Fruit fly (Drosophila melanogaster) S2 (cell line): ENCODE measurements around the gene Ir67b.

Experiments used
- CG8478 ChIP-seq: fragments of >200 bp; optimal IDR thresholded peaks from 2 replicates; lab custom pipeline; 2018
- CTCF ChIP-seq, 2 experiments: fragments of >200 bp; optimal IDR thresholded peaks; 2 replicates each; lab custom pipeline; 2018

DNA sequence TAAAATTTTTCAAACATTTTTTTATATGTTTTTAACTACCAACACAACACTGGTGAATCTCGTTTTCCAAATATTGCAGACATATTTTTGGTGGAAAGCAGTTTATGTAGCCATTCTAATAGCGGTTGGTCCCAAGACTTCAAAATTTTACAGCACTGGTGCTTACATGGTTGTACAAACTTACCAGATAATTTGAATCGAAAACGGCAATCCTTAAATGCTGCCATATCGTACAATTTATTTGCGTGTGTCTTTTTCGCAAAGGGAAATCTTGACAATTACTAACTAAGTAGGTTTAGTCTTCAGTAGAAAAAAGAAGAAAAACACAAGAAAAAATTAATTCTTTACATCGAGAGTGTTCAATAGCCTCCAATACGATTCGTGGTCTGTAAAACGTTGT is 19.3 kb downstream of the Ir67b start, which contains the start of gene CG12362:
- TF ChIP-seq CG8478 (lab: Kevin White, UChicago) (no peak), CTCF (optimal IDR thresholded peaks at IDR 0.05; lab: Kevin White, UChicago) (no peak)
